Fruit fly (Drosophila melanogaster) S2 (cell line): ENCODE results near the gene CG5011.

Source experiments
- CG8478 ChIP-seq: fragments of >200 bp; optimal IDR thresholded peaks from 2 replicates; lab custom pipeline; 2018
- CTCF ChIP-seq, 2 experiments: fragments of >200 bp; optimal IDR thresholded peaks; 2 replicates each; lab custom pipeline; 2018

dm6 chr2L:1218475-1218874, 18.0 kb downstream of the CG5011 start:
- TF ChIP-seq CG8478 (lab: Kevin White, UChicago) (no peak), CTCF (optimal IDR thresholded peaks at IDR 0.05; lab: Kevin White, UChicago) (no peak)
